Worm (Caenorhabditis elegans): ENCODE results near the gene Y61A9LA.1.

Gene Y61A9LA.1

DNA sequence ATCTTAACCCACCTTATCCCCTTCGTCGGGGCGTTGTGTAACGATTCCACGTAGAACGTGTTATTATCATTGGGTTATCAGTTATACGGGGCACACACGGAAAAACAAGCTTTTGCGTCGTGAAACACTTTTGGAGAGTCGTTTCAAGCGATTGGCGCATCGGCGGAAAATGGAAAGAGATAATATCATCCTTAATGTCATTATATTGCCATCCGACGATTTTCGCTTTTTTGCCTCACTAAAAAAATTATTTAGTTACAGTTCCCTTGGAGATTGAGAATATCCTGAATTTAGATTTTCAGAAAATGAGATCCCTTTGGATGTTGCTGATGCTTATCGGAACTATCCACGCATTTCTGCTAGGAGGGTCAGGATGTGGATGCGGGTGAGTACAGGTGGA, 63.4 kb downstream of the Y61A9LA.1 start, which contains the start of gene F41F3.8:
Gene F41F3.8 (plus strand): TSS at position 301 of the 400 bp plus-strand sequence.
- TF ChIP-seq unc-3 (GFP tag; conservative IDR thresholded peaks at IDR 0.05) (no peak), unc-3 (tag; optimal IDR thresholded peaks at IDR 0.05) (no peak), ztf-16 (tag; optimal IDR thresholded peaks at IDR 0.05) (no peak), dve-1 (tag; optimal IDR thresholded peaks at IDR 0.05) (no peak), zip-5 (tag; optimal IDR thresholded peaks at IDR 0.05) (no peak), fkh-10 (GFP tag; optimal IDR thresholded peaks at IDR 0.05) (no peak), pqm-1 (tag; optimal IDR thresholded peaks at IDR 0.05) (no peak)

DNA sequence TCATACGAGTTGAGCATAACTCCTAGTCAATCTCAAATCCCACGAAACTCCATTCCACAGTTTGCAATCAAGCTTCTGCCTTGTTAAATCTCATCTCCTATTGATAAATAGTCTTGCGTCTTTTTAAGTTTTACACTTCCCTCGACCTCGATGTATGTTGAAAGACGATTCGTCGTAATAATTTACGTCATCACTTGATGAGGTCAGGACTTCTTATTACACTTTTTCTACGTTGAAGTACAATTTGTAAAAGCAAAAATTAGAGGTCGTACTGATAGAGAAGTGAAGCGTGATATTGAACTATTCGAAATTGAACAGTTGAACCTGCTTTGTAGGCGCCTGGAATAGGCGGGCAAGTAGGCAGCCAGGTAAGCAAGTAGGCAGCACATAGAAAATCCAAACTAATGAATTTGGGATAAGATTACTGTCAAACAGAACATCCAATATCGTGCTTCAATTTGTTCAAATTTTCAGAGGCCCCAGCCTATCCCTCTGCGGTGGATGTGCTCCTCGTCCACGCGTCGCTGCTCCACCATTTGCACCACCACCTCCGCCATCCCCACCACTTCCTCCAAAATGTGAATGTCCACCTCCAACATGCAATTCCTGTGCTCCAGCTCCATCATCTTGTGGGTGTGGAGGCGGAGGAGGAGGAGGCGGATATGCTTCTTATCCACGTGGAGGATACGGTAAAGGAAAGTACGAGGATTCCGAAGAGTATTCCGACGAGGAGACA, 64.7 kb downstream of the Y61A9LA.1 start:
- TF ChIP-seq ama-1 (optimal IDR thresholded peaks at IDR 0.05) (no peak), zip-5 (tag; optimal IDR thresholded peaks at IDR 0.05) (no peak), npax-4 (tag; optimal IDR thresholded peaks at IDR 0.05) (no peak), fax-1 (tag; optimal IDR thresholded peaks at IDR 0.05) (no peak), C08G9.2 (tag; optimal IDR thresholded peaks at IDR 0.05) (no peak), hlh-6 (tag; optimal IDR thresholded peaks at IDR 0.05) (no peak), fkh-6 (tag; optimal IDR thresholded peaks at IDR 0.05) (no peak), Y22D7AL.16 (tag; optimal IDR thresholded peaks at IDR 0.05) (no peak), elt-4 (tag; optimal IDR thresholded peaks at IDR 0.05) (no peak)

DNA sequence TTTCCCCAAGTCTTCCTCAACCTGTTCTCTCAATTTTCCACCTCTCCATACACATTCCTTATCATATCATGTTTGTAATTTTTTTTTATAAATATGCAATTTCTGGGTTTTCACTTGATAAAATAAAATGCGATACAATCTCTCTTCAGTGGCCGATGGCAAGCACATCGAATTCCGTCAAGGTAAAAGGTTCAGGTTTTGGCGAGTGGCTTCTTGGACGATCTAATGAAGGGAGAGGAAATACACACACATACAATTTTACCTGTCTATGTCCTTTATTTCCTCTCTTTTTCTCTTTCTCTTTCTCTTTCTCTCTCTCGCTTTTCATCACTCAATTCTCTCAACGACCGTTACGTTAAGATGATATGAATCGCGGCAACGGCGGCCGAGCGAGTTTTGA, 66.4 kb downstream of the Y61A9LA.1 start:
- no peak for TF ChIP-seq nfya-1 (tag; optimal IDR thresholded peaks at IDR 0.05)
- no peak for TF ChIP-seq C38D4.7 (GFP tag; optimal IDR thresholded peaks at IDR 0.05)
- TF ChIP-seq npax-4 (tag; optimal IDR thresholded peaks at IDR 0.05), result no peak
- TF ChIP-seq rnt-1 (tag; optimal IDR thresholded peaks at IDR 0.05), result no peak
- no peak for TF ChIP-seq nhr-11 (tag; optimal IDR thresholded peaks at IDR 0.05)
- no peak for TF ChIP-seq ceh-2 (tag; optimal IDR thresholded peaks at IDR 0.05)
- TF ChIP-seq pax-1 (tag; optimal IDR thresholded peaks at IDR 0.05), result no peak
- no peak for TF ChIP-seq pqm-1 (tag; optimal IDR thresholded peaks at IDR 0.05)
- no peak for TF ChIP-seq ceh-19 (GFP tag; optimal IDR thresholded peaks at IDR 0.05)
- no peak for TF ChIP-seq sdc-2 (tag; optimal IDR thresholded peaks at IDR 0.05)
- TF ChIP-seq ceh-45 (GFP tag; IDR thresholded peaks at IDR 0.05), result no peak
- no peak for TF ChIP-seq hlh-15 (tag; optimal IDR thresholded peaks at IDR 0.05)
- TF ChIP-seq ztf-16 (tag; optimal IDR thresholded peaks at IDR 0.05), result no peak
- no peak for TF ChIP-seq elt-2 (tag; optimal IDR thresholded peaks at IDR 0.05)
- TF ChIP-seq zip-5 (tag; optimal IDR thresholded peaks at IDR 0.05), result no peak
- no peak for TF ChIP-seq hlh-30 (tag; optimal IDR thresholded peaks at IDR 0.05; ENCODE audit: insufficient read depth)
- TF ChIP-seq pha-4 (tag; optimal IDR thresholded peaks at IDR 0.05), result no peak
- TF ChIP-seq elt-4 (tag; optimal IDR thresholded peaks at IDR 0.05), result no peak
- no peak for TF ChIP-seq ceh-18 (tag; optimal IDR thresholded peaks at IDR 0.05)
- TF ChIP-seq fkh-6 (tag; optimal IDR thresholded peaks at IDR 0.05), result no peak
